Worm (Caenorhabditis elegans): ENCODE data around the gene F57G12.1.

DNA sequence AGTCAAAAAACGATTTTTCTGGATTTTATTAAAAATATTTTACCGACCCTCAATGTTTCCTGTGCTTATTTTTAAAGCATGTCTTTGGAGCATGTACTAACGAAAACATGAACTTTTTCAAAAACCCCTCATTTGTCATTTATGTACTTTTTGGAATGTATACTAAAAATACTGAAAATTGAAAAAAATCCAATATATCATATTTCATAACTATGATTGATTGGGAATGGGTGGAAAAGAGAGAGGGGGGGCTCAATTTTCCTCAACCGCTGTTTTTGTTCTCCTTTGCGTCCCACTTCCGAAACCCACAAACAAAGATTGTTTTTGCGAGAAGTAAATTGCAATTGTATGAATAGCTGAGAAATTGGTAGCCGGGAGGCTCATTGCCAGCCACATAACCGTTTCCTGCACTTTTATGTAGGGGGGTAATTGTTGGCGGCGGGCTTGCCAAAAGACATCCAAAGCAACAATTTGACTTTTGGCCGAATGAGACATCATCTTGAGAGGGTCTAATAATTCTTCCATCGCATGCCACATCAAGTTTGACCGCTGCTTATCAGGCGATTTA is 8.4 kb upstream of the F57G12.1 start:
- TF ChIP-seq nhr-179 (tag; optimal IDR thresholded peaks at IDR 0.05) (no peak), B0261.1 (tag; optimal IDR thresholded peaks at IDR 0.05) (no peak), nhr-120 (GFP tag; IDR thresholded peaks at IDR 0.05) (no peak), F55B11.4 (tag; optimal IDR thresholded peaks at IDR 0.05; ENCODE audit: borderline replicate concordance, insufficient read depth) (no peak), Y56A3A.18 (GFP tag; IDR thresholded peaks at IDR 0.05) (no peak), snpc-4 (GFP tag; optimal IDR thresholded peaks at IDR 0.05) (no peak), snpc-4 (tag; optimal IDR thresholded peaks at IDR 0.05) (no peak), aptf-2 (GFP tag; conservative IDR thresholded peaks at IDR 0.05) (no peak), nhr-80 (tag; optimal IDR thresholded peaks at IDR 0.05) (no peak), ama-1 (optimal IDR thresholded peaks at IDR 0.05) (no peak), ama-1 (GFP tag; optimal IDR thresholded peaks at IDR 0.05) (no peak), F22D6.2 (tag; optimal IDR thresholded peaks at IDR 0.05) (no peak), ceh-79 (tag; optimal IDR thresholded peaks at IDR 0.05) (no peak), bed-2 (GFP tag; IDR thresholded peaks at IDR 0.05) (no peak), zim-3 (tag; optimal IDR thresholded peaks at IDR 0.05) (no peak), nhr-90 (tag; optimal IDR thresholded peaks at IDR 0.05) (no peak)
